ENCODE assay signal across 1 fruit fly cellular context in the genomic region with DNA sequence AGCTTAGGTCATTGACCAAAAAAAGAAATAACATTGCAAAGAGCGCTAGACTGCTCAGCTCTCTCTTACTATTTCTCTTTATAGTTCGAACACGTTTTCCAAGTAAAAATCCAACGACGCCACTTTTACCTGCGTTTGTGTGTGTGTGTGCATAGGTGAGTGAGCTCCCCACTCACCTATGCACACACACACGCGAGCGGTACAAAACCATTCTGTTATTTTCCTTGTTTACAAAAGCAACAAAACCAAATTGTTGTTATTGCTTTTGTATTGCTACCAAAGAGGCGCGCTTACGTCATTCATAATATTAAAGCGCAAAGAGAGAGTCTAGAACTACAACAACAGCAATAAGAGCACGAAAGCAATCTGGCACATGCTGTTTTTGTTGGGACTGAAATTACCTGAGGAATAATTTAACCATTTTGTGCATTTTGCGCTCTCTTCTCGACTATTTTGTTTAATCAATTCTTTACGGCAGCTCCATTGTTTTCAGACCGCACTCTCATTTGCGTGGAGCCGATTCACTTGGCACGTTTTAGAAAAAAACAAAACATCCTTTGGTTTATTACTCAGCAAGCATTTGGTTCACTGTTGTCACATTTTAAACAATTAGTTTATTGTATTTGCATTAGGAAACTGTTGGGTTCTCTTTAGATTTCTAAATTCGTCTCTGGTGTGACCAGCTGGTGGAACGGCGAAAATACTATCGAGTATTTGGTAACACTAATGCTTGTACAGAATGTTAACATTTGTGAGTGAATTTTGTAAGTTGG.
TF ChIP-seq lines count a peak whose summit lies in the region.

raw (minus strand) TSS at position 677 of the 773 bp plus-strand sequence.

TF ChIP-seq in whole organism, embryonic, 481 proteins besides CTCF, POLR2A, EP300 and RAD21 (continued from another document):
- TF ChIP-seq dmrt11E (tag; optimal IDR thresholded peaks at IDR 0.05; lab: Kevin White, UChicago) (no peak), HLH54F (GFP tag; optimal IDR thresholded peaks at IDR 0.05; lab: Kevin White, UChicago) (no peak), ara (GFP tag; IDR thresholded peaks at IDR 0.05; lab: Robert Waterston, UW) (no peak), YL-1 (GFP tag; optimal IDR thresholded peaks at IDR 0.05; lab: Kevin White, UChicago) (peak; percentile 16), Ssrp (tag; optimal IDR thresholded peaks at IDR 0.05; lab: Kevin White, UChicago) (no peak), ttk (GFP tag; IDR thresholded peaks at IDR 0.05; lab: Robert Waterston, UW) (no peak), CG3163 (GFP tag; optimal IDR thresholded peaks at IDR 0.05; lab: Kevin White, UChicago) (peak; percentile 99), CG18764 (GFP tag; optimal IDR thresholded peaks at IDR 0.05; lab: Kevin White, UChicago) (no peak), CG17612 (GFP tag; IDR thresholded peaks at IDR 0.05; lab: Robert Waterston, UW) (no peak), CG6854 (GFP tag; optimal IDR thresholded peaks at IDR 0.05; lab: Kevin White, UChicago) (peak; percentile 12), ssp (GFP tag; IDR thresholded peaks at IDR 0.05; lab: Robert Waterston, UW) (no peak), CG14050 (GFP tag; IDR thresholded peaks at IDR 0.05; lab: Robert Waterston, UW) (no peak), CG4424 (GFP tag; optimal IDR thresholded peaks at IDR 0.05; lab: Kevin White, UChicago) (no peak), pzg (GFP tag; optimal IDR thresholded peaks at IDR 0.05; lab: Kevin White, UChicago) (no peak), eyg (GFP tag; optimal IDR thresholded peaks at IDR 0.05; lab: Kevin White, UChicago) (no peak), gsb-n (tag; optimal IDR thresholded peaks at IDR 0.05; lab: Kevin White, UChicago) (no peak), mirr (GFP tag; optimal IDR thresholded peaks at IDR 0.05; lab: Kevin White, UChicago) (peak; percentile 68), Abd-B (GFP tag; optimal IDR thresholded peaks at IDR 0.05; lab: Kevin White, UChicago) (no peak), Scr (GFP tag; IDR thresholded peaks at IDR 0.05; lab: Robert Waterston, UW; ENCODE audit: partially characterized antibody) (no peak), CG1024 (GFP tag; IDR thresholded peaks at IDR 0.05; lab: Robert Waterston, UW) (no peak), twi (tag; optimal IDR thresholded peaks at IDR 0.05; lab: Kevin White, UChicago) (no peak), Gug (GFP tag; IDR thresholded peaks at IDR 0.05; lab: Robert Waterston, UW) (no peak), Atf3 (GFP tag; optimal IDR thresholded peaks at IDR 0.05; lab: Kevin White, UChicago) (peak; percentile 86), dysf (GFP tag; IDR thresholded peaks at IDR 0.05; lab: Robert Waterston, UW) (no peak), caup (GFP tag; optimal IDR thresholded peaks at IDR 0.05; lab: Kevin White, UChicago; ENCODE audit: severe bottlenecking) (peak; percentile 37), al (GFP tag; IDR thresholded peaks at IDR 0.05; lab: Robert Waterston, UW) (no peak), sisA (GFP tag; IDR thresholded peaks at IDR 0.05; lab: Robert Waterston, UW) (no peak), CG18011 (GFP tag; optimal IDR thresholded peaks at IDR 0.05; lab: Kevin White, UChicago) (no peak), wek (GFP tag; optimal IDR thresholded peaks at IDR 0.05; lab: Kevin White, UChicago) (peak; percentile 8), rib (GFP tag; IDR thresholded peaks at IDR 0.05; lab: Robert Waterston, UW) (no peak), prd (optimal IDR thresholded peaks at IDR 0.05; lab: Kevin White, UChicago) (no peak), prd (GFP tag; IDR thresholded peaks at IDR 0.05; lab: Robert Waterston, UW) (no peak), en (GFP tag; optimal IDR thresholded peaks at IDR 0.05; lab: Kevin White, UChicago) (no peak), maf-S (GFP tag; optimal IDR thresholded peaks at IDR 0.05; lab: Kevin White, UChicago) (no peak), lab (GFP tag; optimal IDR thresholded peaks at IDR 0.05; lab: Kevin White, UChicago) (peak; percentile 42), fru (optimal IDR thresholded peaks at IDR 0.05; lab: Kevin White, UChicago) (no peak), abd-A (tag; optimal IDR thresholded peaks at IDR 0.05; lab: Kevin White, UChicago) (peak; percentile 86), gfzf (GFP tag; optimal IDR thresholded peaks at IDR 0.05; lab: Kevin White, UChicago) (peak; percentile 63), zen2 (GFP tag; IDR thresholded peaks at IDR 0.05; lab: Robert Waterston, UW; ENCODE audit: partially characterized antibody) (no peak), CG31224 (GFP tag; IDR thresholded peaks at IDR 0.05; lab: Robert Waterston, UW) (no peak), CG13296 (GFP tag; optimal IDR thresholded peaks at IDR 0.05; lab: Kevin White, UChicago) (peak; percentile 14), GATAe (GFP tag; conservative IDR thresholded peaks at IDR 0.05; lab: Robert Waterston, UW) (no peak), chinmo (GFP tag; IDR thresholded peaks at IDR 0.05; lab: Robert Waterston, UW; ENCODE audit: partially characterized antibody) (peak; percentile 96), Mad (GFP tag; optimal IDR thresholded peaks at IDR 0.05; lab: Kevin White, UChicago) (no peak), nmo (GFP tag; optimal IDR thresholded peaks at IDR 0.05; lab: Kevin White, UChicago) (no peak), B-H2 (GFP tag; optimal IDR thresholded peaks at IDR 0.05; lab: Kevin White, UChicago) (peak; percentile 53), pfk (GFP tag; optimal IDR thresholded peaks at IDR 0.05; lab: Kevin White, UChicago) (no peak), fu2 (GFP tag; optimal IDR thresholded peaks at IDR 0.05; lab: Kevin White, UChicago) (no peak), Poxn (GFP tag; IDR thresholded peaks at IDR 0.05; lab: Robert Waterston, UW) (no peak), ind (GFP tag; optimal IDR thresholded peaks at IDR 0.05; lab: Kevin White, UChicago) (no peak), klu (GFP tag; IDR thresholded peaks at IDR 0.05; lab: Robert Waterston, UW) (no peak), CG8290 (GFP tag; optimal IDR thresholded peaks at IDR 0.05; lab: Kevin White, UChicago) (no peak), CG8290 (tag; optimal IDR thresholded peaks at IDR 0.05; lab: Kevin White, UChicago) (peak in 1 of 2 experiments; percentile 24), CG6272 (GFP tag; IDR thresholded peaks at IDR 0.05; lab: Robert Waterston, UW) (no peak), CG7271 (tag; optimal IDR thresholded peaks at IDR 0.05; lab: Kevin White, UChicago) (no peak), lbe (GFP tag; optimal IDR thresholded peaks at IDR 0.05; lab: Kevin White, UChicago) (no peak), CG9727 (GFP tag; optimal IDR thresholded peaks at IDR 0.05; lab: Kevin White, UChicago) (no peak), Nf-YC (tag; optimal IDR thresholded peaks at IDR 0.05; lab: Kevin White, UChicago) (peak; percentile 4), CG7556 (GFP tag; optimal IDR thresholded peaks at IDR 0.05; lab: Kevin White, UChicago) (no peak), sqz (GFP tag; optimal IDR thresholded peaks at IDR 0.05; lab: Kevin White, UChicago) (no peak), CG16779 (GFP tag; IDR thresholded peaks at IDR 0.05; lab: Robert Waterston, UW) (no peak), CG10431 (GFP tag; optimal IDR thresholded peaks at IDR 0.05; lab: Kevin White, UChicago) (peak; percentile 48), CG4360 (GFP tag; IDR thresholded peaks at IDR 0.05; lab: Robert Waterston, UW) (peak; percentile 88), E2f1 (GFP tag; IDR thresholded peaks at IDR 0.05; lab: Robert Waterston, UW) (no peak), CG12942 (GFP tag; optimal IDR thresholded peaks at IDR 0.05; lab: Kevin White, UChicago) (no peak), fd3F (GFP tag; optimal IDR thresholded peaks at IDR 0.05; lab: Kevin White, UChicago) (no peak), hkb (optimal IDR thresholded peaks at IDR 0.05; lab: Kevin White, UChicago) (no peak), hkb (GFP tag; IDR thresholded peaks at IDR 0.05; lab: Robert Waterston, UW) (peak; percentile 40; the same call in 1 of the 2 replicates), CG1233 (GFP tag; optimal IDR thresholded peaks at IDR 0.05; lab: Kevin White, UChicago) (peak; percentile 21), CG12104 (GFP tag; optimal IDR thresholded peaks at IDR 0.05; lab: Kevin White, UChicago) (no peak), Sox102F (GFP tag; optimal IDR thresholded peaks at IDR 0.05; lab: Kevin White, UChicago) (no peak), Eip74EF (GFP tag; optimal IDR thresholded peaks at IDR 0.05; lab: Kevin White, UChicago) (peak in 1 of 2 experiments; percentile 58), CG7839 (tag; optimal IDR thresholded peaks at IDR 0.05; lab: Kevin White, UChicago) (no peak), CG11247 (GFP tag; IDR thresholded peaks at IDR 0.05; lab: Robert Waterston, UW) (no peak)
